Worm (Caenorhabditis elegans): ENCODE measurements around the gene F54B11.9.

Gene F54B11.9

DNA sequence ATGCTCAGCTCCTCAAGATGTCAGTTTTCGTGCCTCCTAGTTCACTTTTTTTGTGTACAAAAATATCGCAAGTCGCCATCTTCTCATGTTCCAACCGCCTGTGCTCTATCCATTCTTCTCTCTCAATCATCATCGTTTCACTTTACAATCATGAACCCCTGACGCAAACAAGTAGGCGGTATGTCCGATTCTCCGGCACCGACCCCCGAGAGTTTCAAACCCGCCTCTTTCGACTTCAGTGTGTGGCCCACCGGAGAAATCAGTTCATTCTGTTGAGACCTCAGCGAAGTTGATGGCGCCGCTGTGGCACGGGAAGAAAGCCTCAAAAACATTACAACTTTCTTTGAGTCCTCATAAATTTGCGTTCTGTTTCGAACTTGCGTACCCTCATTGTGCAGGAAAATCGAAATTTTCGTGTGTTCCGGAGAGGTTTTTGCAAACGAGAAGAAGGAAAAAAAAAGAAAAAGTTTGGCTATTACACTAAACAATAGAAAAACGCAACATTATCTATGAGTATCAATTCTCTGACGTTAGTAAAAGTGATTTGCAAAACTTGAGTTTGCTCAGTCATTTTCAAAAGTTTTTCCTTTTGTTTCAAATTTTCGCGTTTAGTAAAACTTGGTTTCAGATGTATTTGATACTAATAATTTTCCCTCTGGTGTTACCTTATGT lies at the start of gene F54B11.9:
Gene F54B11.9 (plus strand): TSS at position 622 of the 672 bp plus-strand sequence.
- TF ChIP-seq B0310.2 (tag; optimal IDR thresholded peaks at IDR 0.05), result no peak
- TF ChIP-seq hnd-1 (tag; optimal IDR thresholded peaks at IDR 0.05), result no peak
- no peak for TF ChIP-seq tra-4 (tag; optimal IDR thresholded peaks at IDR 0.05)
- TF ChIP-seq pes-1 (GFP tag; IDR thresholded peaks at IDR 0.05), result no peak
- no peak for TF ChIP-seq sea-1 (GFP tag; conservative IDR thresholded peaks at IDR 0.05)
- no peak for TF ChIP-seq hmbx-1 (tag; optimal IDR thresholded peaks at IDR 0.05)
- TF ChIP-seq scrt-1 (GFP tag; IDR thresholded peaks at IDR 0.05), result no peak
- TF ChIP-seq ets-7 (tag; optimal IDR thresholded peaks at IDR 0.05), result no peak
- no peak for TF ChIP-seq ceh-13 (GFP tag; optimal IDR thresholded peaks at IDR 0.05)
- no peak for TF ChIP-seq tbx-37 (GFP tag; conservative IDR thresholded peaks at IDR 0.05)
- no peak for TF ChIP-seq flt-1 (GFP tag; IDR thresholded peaks at IDR 0.05)
- TF ChIP-seq F13C5.2 (tag; optimal IDR thresholded peaks at IDR 0.05), result no peak
- no peak for TF ChIP-seq aly-1 (tag; optimal IDR thresholded peaks at IDR 0.05)
- no peak for TF ChIP-seq hmg-4 (GFP tag; optimal IDR thresholded peaks at IDR 0.05)
- no peak for TF ChIP-seq ceh-36 (tag; optimal IDR thresholded peaks at IDR 0.05)
- TF ChIP-seq tbx-11 (GFP tag; IDR thresholded peaks at IDR 0.05), result no peak

ce11 chrX:13556066-13556465 lies 49.3 kb upstream of the F54B11.9 start, which contains the start of gene glb-20:
Gene glb-20 (minus strand): TSS chrX:13556166.
- TF ChIP-seq tbx-37 (GFP tag; conservative IDR thresholded peaks at IDR 0.05) (no peak), pes-1 (GFP tag; IDR thresholded peaks at IDR 0.05) (no peak), hmbx-1 (tag; optimal IDR thresholded peaks at IDR 0.05) (no peak), ceh-13 (GFP tag; optimal IDR thresholded peaks at IDR 0.05) (no peak), scrt-1 (GFP tag; IDR thresholded peaks at IDR 0.05) (no peak), aly-1 (tag; optimal IDR thresholded peaks at IDR 0.05) (no peak), ama-1 (optimal IDR thresholded peaks at IDR 0.05) (no peak), ets-7 (tag; optimal IDR thresholded peaks at IDR 0.05) (no peak), sea-1 (GFP tag; conservative IDR thresholded peaks at IDR 0.05) (no peak), ceh-36 (tag; optimal IDR thresholded peaks at IDR 0.05) (no peak)

DNA sequence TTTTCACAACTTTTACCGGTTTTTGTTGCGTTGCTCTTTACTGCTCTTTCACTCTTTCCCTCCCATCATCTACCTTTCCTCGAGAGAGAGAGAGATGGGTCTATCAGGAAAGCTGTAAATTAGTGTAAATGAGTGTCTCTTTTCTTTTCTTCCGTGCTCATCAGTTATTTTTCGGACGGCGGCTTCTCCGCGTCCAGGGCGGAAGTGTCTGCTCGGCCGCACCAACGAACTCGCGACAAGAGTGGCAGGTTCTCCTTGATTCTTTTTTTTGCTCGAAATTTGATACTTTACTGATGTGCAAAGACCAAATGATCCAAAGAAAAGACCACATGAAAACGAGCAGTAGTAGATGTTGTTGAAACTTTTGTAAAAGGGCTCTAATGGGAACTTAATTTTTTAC lies 46.7 kb upstream of the F54B11.9 start:
- TF ChIP-seq ets-7 (tag; optimal IDR thresholded peaks at IDR 0.05) (no peak), ceh-13 (GFP tag; optimal IDR thresholded peaks at IDR 0.05) (no peak)

- TF ChIP-seq hmbx-1 (tag; optimal IDR thresholded peaks at IDR 0.05) (no peak), flt-1 (GFP tag; IDR thresholded peaks at IDR 0.05) (no peak), B0310.2 (tag; optimal IDR thresholded peaks at IDR 0.05) (no peak), pes-1 (GFP tag; IDR thresholded peaks at IDR 0.05) (no peak), hnd-1 (tag; optimal IDR thresholded peaks at IDR 0.05) (no peak), ceh-13 (GFP tag; optimal IDR thresholded peaks at IDR 0.05) (no peak), F13C5.2 (tag; optimal IDR thresholded peaks at IDR 0.05) (no peak), ceh-36 (tag; optimal IDR thresholded peaks at IDR 0.05) (no peak), hmg-4 (GFP tag; optimal IDR thresholded peaks at IDR 0.05) (no peak), aly-1 (tag; optimal IDR thresholded peaks at IDR 0.05) (no peak), ama-1 (optimal IDR thresholded peaks at IDR 0.05) (no peak)
Observed at ce11 chrX:13561954-13562353, 43.4 kb upstream of the F54B11.9 start.

ce11 chrX:13566436-13566835 lies 38.9 kb upstream of the F54B11.9 start, which contains the start of gene R01E6.2:
Gene R01E6.2 (minus strand): TSS chrX:13566536.
- TF ChIP-seq sea-1 (GFP tag; conservative IDR thresholded peaks at IDR 0.05) (no peak), hnd-1 (tag; optimal IDR thresholded peaks at IDR 0.05) (no peak), scrt-1 (GFP tag; IDR thresholded peaks at IDR 0.05) (no peak), tra-4 (tag; optimal IDR thresholded peaks at IDR 0.05) (no peak), tbx-37 (GFP tag; conservative IDR thresholded peaks at IDR 0.05) (no peak), hmg-4 (GFP tag; optimal IDR thresholded peaks at IDR 0.05) (no peak), B0310.2 (tag; optimal IDR thresholded peaks at IDR 0.05) (no peak), ets-7 (tag; optimal IDR thresholded peaks at IDR 0.05) (no peak), F13C5.2 (tag; optimal IDR thresholded peaks at IDR 0.05) (no peak), hmbx-1 (tag; optimal IDR thresholded peaks at IDR 0.05) (no peak), ama-1 (optimal IDR thresholded peaks at IDR 0.05) (no peak), flt-1 (GFP tag; IDR thresholded peaks at IDR 0.05) (no peak), ceh-36 (tag; optimal IDR thresholded peaks at IDR 0.05) (no peak), pes-1 (GFP tag; IDR thresholded peaks at IDR 0.05) (no peak), aly-1 (tag; optimal IDR thresholded peaks at IDR 0.05) (no peak)

ce11 chrX:13569854-13570253 lies 35.5 kb upstream of the F54B11.9 start, which contains the start of gene R01E6.7:
Gene R01E6.7 (minus strand): TSS chrX:13569954.
- no peak for TF ChIP-seq aly-1 (tag; optimal IDR thresholded peaks at IDR 0.05)
- TF ChIP-seq hmg-4 (GFP tag; optimal IDR thresholded peaks at IDR 0.05), result no peak
- no peak for TF ChIP-seq flt-1 (GFP tag; IDR thresholded peaks at IDR 0.05)
- no peak for TF ChIP-seq sea-1 (GFP tag; conservative IDR thresholded peaks at IDR 0.05)
- TF ChIP-seq tbx-11 (GFP tag; IDR thresholded peaks at IDR 0.05), result no peak
- no peak for TF ChIP-seq ama-1 (optimal IDR thresholded peaks at IDR 0.05)

DNA sequence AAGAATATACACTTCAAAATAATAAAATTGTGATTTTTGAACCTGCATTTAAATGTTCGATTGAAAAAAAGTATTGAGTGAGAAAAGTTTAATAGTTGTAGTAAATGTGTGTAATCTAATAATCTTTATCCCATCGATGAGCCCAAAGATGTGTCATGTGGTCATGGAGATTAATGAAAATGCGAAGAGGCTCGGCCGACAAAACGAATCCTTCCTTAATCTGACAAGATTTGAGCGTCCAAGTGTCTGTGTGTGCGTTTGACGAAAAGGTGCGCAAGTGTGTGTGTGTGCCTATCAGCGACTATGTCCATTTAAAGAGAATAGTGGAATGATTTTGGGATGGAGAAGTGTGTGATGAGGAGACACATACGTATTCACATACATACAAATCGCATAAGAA lies 31.3 kb upstream of the F54B11.9 start:
- peak; percentile 5 for TF ChIP-seq ceh-36 (tag; optimal IDR thresholded peaks at IDR 0.05)
- TF ChIP-seq hmg-4 (GFP tag; optimal IDR thresholded peaks at IDR 0.05), result no peak

ce11 chrX:13578483-13578882 lies 26.9 kb upstream of the F54B11.9 start, which contains the start of gene F54B11.11:
Gene F54B11.11 (plus strand): TSS chrX:13578783.
- TF ChIP-seq ceh-36 (tag; optimal IDR thresholded peaks at IDR 0.05) (no peak), tbx-37 (GFP tag; conservative IDR thresholded peaks at IDR 0.05) (no peak), pes-1 (GFP tag; IDR thresholded peaks at IDR 0.05) (no peak), ama-1 (optimal IDR thresholded peaks at IDR 0.05) (no peak), ets-7 (tag; optimal IDR thresholded peaks at IDR 0.05) (no peak), hmbx-1 (tag; optimal IDR thresholded peaks at IDR 0.05) (no peak), aly-1 (tag; optimal IDR thresholded peaks at IDR 0.05) (no peak), hmg-4 (GFP tag; optimal IDR thresholded peaks at IDR 0.05) (no peak), B0310.2 (tag; optimal IDR thresholded peaks at IDR 0.05) (no peak)
